Worm (Caenorhabditis elegans): ENCODE data around the gene gei-6.

gei-6 gene

DNA sequence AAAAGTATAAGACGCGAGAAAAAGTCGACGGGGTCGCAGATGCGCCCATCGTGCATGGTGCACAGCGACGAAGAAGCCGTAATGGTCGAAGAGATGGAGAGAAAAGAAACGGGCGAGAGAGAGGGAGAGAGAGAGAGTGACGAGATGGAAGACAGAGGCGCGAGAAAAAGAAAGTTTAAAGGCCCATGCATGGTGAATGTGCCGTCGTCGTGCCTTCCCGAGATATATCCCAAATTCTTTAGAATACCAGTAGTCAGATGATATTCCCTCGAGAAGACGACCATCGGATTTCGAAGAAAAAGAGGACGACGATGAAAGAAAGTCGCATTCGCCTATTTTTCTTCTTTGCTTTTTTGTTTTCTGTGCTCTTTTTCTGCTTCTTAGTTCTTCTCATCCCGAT lies 14.6 kb downstream of the gei-6 start:
- peak in 1 of 2 experiments; percentile 22 for TF ChIP-seq lsy-2 (tag; optimal IDR thresholded peaks at IDR 0.05)
- TF ChIP-seq hpl-2 (GFP tag; optimal IDR thresholded peaks at IDR 0.05), result no peak
- TF ChIP-seq nhr-71 (tag; optimal IDR thresholded peaks at IDR 0.05), result no peak
- peak in 1 of 3 experiments; percentile 19 for TF ChIP-seq ceh-82 (tag; optimal IDR thresholded peaks at IDR 0.05)
- TF ChIP-seq isw-1 (GFP tag; IDR thresholded peaks at IDR 0.05), result peak; percentile 20
- peak; percentile 54 for TF ChIP-seq lin-14 (GFP tag; optimal IDR thresholded peaks at IDR 0.05)
- peak; percentile 4 to 11 for TF ChIP-seq efl-1 (optimal IDR thresholded peaks at IDR 0.05)
- TF ChIP-seq efl-1 (GFP tag; optimal IDR thresholded peaks at IDR 0.05 in 1 of 2), result no peak
- TF ChIP-seq unc-86 (tag; optimal IDR thresholded peaks at IDR 0.05), result peak; percentile 1
- peak in 1 of 3 experiments; percentile 0 for TF ChIP-seq dpl-1 (GFP tag; optimal IDR thresholded peaks at IDR 0.05)

DNA sequence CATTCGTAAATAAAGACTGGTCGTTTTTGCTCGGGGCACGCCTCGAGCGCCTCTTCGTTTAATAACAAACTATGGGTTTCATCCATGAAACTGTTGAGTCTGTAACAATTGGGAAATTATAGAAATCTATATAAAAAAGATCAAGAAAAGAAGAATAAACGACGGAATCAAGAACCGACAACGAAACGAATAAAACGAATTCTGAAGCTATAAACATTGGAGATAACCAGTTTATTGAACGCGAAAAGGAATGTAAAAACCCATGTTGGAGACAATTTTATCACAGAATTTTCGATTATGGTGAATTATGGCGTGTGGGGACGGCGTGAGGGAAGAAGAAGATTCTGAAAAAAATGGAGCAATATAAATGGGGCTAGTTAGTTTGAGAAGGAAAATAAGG lies 15.8 kb downstream of the gei-6 start, which contains the start of gene soap-1:
soap-1 (minus strand) TSS at position 101 of the 400 bp plus-strand sequence.
- TF ChIP-seq aly-2 (tag; optimal IDR thresholded peaks at IDR 0.05), result no peak
- no peak for TF ChIP-seq skn-1 (tag; optimal IDR thresholded peaks at IDR 0.05)
- no peak for TF ChIP-seq irx-1 (tag; optimal IDR thresholded peaks at IDR 0.05)
- TF ChIP-seq vab-15 (tag; optimal IDR thresholded peaks at IDR 0.05), result no peak
- no peak for TF ChIP-seq mdl-1 (tag; optimal IDR thresholded peaks at IDR 0.05)
- no peak for TF ChIP-seq mef-2 (tag; optimal IDR thresholded peaks at IDR 0.05)
- TF ChIP-seq hlh-17 (GFP tag; optimal IDR thresholded peaks at IDR 0.05; ENCODE audit: borderline replicate concordance), result no peak
- TF ChIP-seq rnt-1 (tag; optimal IDR thresholded peaks at IDR 0.05), result no peak
- TF ChIP-seq unc-98 (GFP tag; IDR thresholded peaks at IDR 0.05), result no peak
- TF ChIP-seq isw-1 (GFP tag; IDR thresholded peaks at IDR 0.05), result no peak
- no peak for TF ChIP-seq ceh-90 (tag; optimal IDR thresholded peaks at IDR 0.05)
- TF ChIP-seq lin-35 (GFP tag; optimal IDR thresholded peaks at IDR 0.05), result no peak
- TF ChIP-seq blmp-1 (tag; optimal IDR thresholded peaks at IDR 0.05), result no peak

DNA sequence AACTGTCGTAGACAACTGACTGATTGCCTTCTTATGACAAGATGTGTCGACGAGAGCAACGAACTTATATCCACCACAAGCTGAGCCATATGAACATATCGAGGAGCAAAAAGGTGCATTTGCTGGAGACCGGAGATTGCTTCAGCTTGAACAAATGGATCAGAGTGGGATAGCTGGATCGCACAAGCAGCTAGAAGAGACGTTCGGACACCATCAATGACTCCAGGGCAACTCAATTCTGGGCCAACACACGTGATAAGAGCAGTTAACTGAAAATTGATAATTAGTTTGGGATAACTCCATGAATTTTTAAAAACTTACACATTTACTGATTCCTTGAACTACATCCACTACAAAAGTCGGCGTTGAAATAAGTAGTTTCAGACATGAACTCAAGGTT lies 21.6 kb downstream of the gei-6 start:
- TF ChIP-seq hpl-2 (GFP tag; optimal IDR thresholded peaks at IDR 0.05) (no peak), lin-39 (tag; optimal IDR thresholded peaks at IDR 0.05) (no peak), efl-1 (optimal IDR thresholded peaks at IDR 0.05) (no peak), efl-1 (GFP tag; optimal IDR thresholded peaks at IDR 0.05 in 1 of 2) (peak in 1 of 2 experiments; percentile 82), ceh-63 (GFP tag; optimal IDR thresholded peaks at IDR 0.05) (no peak)

DNA sequence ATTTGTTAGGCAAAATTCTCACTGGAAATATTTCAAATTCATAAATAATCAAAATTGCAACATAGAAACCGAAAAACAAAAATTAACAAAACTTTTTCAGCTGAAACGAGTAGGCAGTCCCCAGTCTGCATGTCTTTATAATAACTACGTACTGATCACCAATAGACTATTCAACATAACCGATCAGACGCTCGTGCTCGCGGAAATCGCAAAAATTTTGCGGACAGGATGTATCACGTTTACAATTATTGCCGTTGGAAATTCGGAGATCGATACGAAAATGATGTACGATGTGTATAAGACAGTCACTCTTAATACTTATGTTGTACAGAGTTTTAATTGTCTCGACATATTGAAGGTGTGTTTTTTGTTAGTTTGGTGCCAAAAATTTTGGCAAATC lies 29.3 kb downstream of the gei-6 start:
- TF ChIP-seq ceh-8 (GFP tag; optimal IDR thresholded peaks at IDR 0.05), result no peak
- no peak for TF ChIP-seq nhr-19 (GFP tag; conservative IDR thresholded peaks at IDR 0.05)
- no peak for TF ChIP-seq skn-1 (tag; optimal IDR thresholded peaks at IDR 0.05)
- TF ChIP-seq fkh-10 (GFP tag; optimal IDR thresholded peaks at IDR 0.05), result no peak
- no peak for TF ChIP-seq hpl-2 (GFP tag; optimal IDR thresholded peaks at IDR 0.05)
- no peak for TF ChIP-seq efl-1 (optimal IDR thresholded peaks at IDR 0.05)
- TF ChIP-seq efl-1 (GFP tag; optimal IDR thresholded peaks at IDR 0.05 in 1 of 2), result peak in 1 of 2 experiments; percentile 21
- TF ChIP-seq ceh-88 (GFP tag; IDR thresholded peaks at IDR 0.05), result no peak

DNA sequence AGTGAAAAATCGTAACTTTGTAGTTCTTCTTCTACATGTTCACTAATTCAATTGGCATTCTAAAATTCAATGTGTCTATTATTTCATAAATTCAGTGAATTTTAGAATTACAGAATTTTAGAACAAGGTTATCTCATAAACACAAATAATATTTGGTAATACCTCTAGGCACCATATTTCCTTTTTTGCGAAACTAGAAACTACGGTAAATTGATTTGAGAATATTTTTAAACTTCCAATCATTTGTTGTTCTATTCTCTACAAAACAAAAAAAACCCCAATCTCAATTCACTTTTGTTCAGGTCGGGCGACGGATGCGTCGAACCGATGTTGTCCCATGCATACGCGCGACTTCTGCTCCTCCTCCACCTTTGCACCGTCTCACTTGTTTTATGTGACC lies 30.7 kb downstream of the gei-6 start, which contains the start of gene F09G2.1:
F09G2.1 (plus strand) TSS at position 301 of the 400 bp plus-strand sequence.
- TF ChIP-seq mdl-1 (tag; optimal IDR thresholded peaks at IDR 0.05) (no peak), sup-37 (GFP tag; optimal IDR thresholded peaks at IDR 0.05) (no peak), fkh-8 (tag; optimal IDR thresholded peaks at IDR 0.05) (no peak)

DNA sequence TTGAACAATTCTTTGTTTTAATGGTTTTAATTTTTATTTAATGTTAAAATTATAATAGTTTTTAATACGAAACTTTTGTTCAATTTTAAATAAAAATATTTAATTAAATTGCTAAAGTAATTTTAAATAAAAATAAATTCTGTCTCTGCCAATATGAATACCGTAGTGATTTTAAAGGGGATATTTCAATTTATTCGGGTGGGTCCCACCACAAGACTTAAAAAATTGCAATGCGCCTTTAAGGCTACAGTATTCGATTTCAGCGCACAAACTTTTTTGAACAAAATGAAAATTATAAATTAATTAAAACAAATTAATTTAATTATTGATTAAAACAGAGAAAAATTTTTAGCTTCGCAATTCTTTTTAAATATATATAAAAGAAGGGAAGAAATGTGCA lies 31.6 kb downstream of the gei-6 start:
- TF ChIP-seq efl-1 (optimal IDR thresholded peaks at IDR 0.05) (no peak), efl-1 (GFP tag; optimal IDR thresholded peaks at IDR 0.05 in 1 of 2) (no peak)

DNA sequence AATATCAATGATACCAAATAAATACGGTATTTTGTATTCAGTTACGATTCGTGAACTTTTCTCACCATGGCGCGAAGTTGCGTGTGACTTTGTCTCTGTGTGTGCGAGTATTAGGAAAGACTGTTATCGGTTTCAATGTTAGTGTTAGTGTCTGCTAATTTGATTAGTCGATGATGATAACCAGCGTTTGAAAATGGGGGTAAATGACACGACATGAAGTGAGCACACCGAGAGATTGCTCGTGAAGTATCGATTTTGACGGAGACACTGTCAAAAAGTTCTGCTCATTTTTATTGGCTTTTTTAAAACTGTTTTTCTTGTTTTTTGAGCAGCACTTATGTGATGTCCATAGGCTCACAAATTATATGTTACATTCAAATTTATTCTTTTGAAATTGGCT lies 32.2 kb downstream of the gei-6 start:
- TF ChIP-seq grh-1 (GFP tag; IDR thresholded peaks at IDR 0.05) (no peak), egl-27 (tag; optimal IDR thresholded peaks at IDR 0.05) (no peak), zip-4 (GFP tag; optimal IDR thresholded peaks at IDR 0.05) (no peak), pax-3 (tag; optimal IDR thresholded peaks at IDR 0.05) (peak; percentile 2), pqm-1 (tag; optimal IDR thresholded peaks at IDR 0.05) (no peak), elt-2 (tag; optimal IDR thresholded peaks at IDR 0.05) (peak; percentile 66), lin-35 (GFP tag; optimal IDR thresholded peaks at IDR 0.05) (peak in 1 of 2 experiments; percentile 31), aly-2 (tag; optimal IDR thresholded peaks at IDR 0.05) (peak; percentile 59), lin-13 (GFP tag; optimal IDR thresholded peaks at IDR 0.05) (no peak), nhr-71 (tag; optimal IDR thresholded peaks at IDR 0.05) (peak; percentile 1), nhr-85 (tag) (peak; percentile 45), ama-1 (optimal IDR thresholded peaks at IDR 0.05) (peak; percentile 81), mef-2 (tag; optimal IDR thresholded peaks at IDR 0.05) (no peak), efl-1 (optimal IDR thresholded peaks at IDR 0.05) (no peak), efl-1 (GFP tag; optimal IDR thresholded peaks at IDR 0.05 in 1 of 2) (peak in 1 of 2 experiments; percentile 91), nhr-47 (tag; optimal IDR thresholded peaks at IDR 0.05) (peak; percentile 4)
